Fruit fly (Drosophila melanogaster): ENCODE results near the gene rho-5.

Gene rho-5

DNA sequence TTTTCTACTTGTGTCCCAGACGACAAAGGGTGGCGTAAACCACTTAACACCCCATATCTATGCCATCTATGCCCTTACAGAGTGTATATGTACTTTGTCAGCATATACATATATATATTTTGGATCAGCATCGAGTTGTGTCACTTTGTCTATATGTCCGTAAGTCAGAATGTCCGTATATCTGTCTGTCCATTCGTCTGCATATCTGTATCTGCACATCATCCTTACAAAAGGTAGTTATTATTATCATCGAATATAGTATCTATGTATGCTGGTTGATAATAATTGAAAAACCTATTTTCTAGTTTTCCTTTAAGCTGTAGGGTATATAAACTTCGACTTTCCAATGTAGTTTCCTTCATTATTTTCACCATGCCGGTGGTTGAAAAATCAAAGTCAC lies 22.6 kb downstream of the rho-5 start:
- TF ChIP-seq CG8478 (optimal IDR thresholded peaks at IDR 0.05) = no peak
- TF ChIP-seq CTCF (optimal IDR thresholded peaks at IDR 0.05) = no peak

DNA sequence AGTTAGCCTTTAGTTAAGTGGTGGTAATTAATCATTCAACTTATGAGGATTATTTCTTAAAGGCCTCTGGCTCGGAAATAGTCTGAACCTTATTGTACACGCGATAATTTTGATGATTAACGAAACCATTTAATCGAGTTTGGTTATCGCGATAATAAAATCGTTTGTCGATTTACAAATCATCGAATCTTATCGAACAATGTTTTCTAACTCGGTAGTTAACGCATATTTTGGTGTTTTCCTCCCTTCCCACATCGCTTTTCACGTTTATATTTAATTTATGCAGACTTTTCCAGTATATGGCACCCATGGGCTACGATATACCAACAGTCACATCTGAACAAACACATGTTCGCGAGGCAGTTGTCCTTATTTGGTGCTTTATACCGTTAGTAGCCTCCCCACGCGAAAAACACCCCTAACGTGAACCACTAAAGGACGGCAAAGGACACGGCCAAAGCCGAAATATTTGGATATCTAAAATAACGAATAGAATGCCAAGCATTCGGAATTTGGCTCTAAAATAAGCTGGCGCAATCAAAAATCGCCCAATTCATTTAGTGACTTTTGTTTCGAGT lies 29.6 kb downstream of the rho-5 start, which contains the start of gene Frmd5:
Gene Frmd5 (plus strand): TSS at position 414 of the 578 bp plus-strand sequence.
- TF ChIP-seq CG8478 (optimal IDR thresholded peaks at IDR 0.05) (no peak), CTCF (optimal IDR thresholded peaks at IDR 0.05) (no peak)

DNA sequence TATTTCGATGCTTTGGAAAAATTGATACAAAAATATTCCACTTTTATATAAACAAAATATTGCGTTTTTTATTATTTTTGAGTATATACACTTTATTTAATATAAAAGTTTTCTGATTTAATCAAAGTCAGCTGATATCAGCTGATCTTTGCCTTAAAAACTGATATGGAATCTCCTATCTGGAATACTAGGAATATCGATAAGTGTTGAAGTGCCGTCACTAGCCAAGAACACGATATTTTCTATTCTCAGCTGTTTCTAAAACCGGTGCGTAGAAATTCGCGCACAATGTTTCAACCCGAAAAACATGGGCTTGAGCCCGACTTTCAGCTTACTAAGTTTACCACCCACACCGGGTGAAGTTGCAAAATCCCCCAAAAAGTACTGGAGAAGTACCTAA lies 31.2 kb downstream of the rho-5 start, which contains the start of gene Sps2:
Gene Sps2 (plus strand): TSS at position 124 of the 400 bp plus-strand sequence.
- no peak for TF ChIP-seq CTCF (optimal IDR thresholded peaks at IDR 0.05)
- TF ChIP-seq CG8478 (optimal IDR thresholded peaks at IDR 0.05) = no peak

DNA sequence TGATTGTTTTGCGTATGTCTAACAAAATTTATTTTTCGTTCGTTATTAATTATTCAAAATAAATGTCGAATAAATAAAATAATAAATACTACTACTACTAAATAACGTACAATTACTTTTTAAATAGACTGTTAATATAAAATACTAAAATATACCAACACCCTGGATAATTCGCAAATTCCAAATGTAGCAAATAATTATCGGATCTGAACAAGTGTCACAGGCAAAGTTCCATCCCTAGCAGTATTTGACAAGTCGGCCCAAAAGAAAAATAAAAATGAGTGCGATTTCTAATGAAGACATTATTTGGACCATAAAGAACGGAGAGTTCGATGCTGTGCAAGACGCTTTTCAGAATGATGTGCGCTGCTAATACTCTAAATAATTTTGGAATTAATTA lies 32.3 kb downstream of the rho-5 start, which contains the start of gene CG31715:
Gene CG31715 (plus strand): TSS at position 212 of the 400 bp plus-strand sequence.
- no peak for TF ChIP-seq CTCF (optimal IDR thresholded peaks at IDR 0.05)
- no peak for TF ChIP-seq CG8478 (optimal IDR thresholded peaks at IDR 0.05)

DNA sequence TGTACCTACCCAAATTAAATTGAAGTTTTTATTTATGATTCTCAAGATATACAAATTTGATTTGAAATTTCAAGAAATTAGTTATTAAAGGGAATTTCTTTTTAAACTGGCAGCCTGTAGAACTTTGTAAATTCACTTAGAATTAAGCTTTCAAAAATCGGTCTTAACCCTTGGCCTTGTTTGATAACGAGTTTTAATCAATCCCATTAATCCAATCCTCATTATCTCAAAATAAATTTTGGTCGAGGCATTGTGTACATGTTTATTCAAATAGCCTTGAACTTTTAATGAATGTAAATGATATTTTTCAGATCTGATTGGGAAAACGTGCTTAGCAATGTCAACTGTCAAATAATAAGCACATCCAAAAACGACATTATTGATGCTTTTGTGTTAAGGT lies 33.9 kb downstream of the rho-5 start:
- TF ChIP-seq CTCF (optimal IDR thresholded peaks at IDR 0.05) (no peak), CG8478 (optimal IDR thresholded peaks at IDR 0.05) (no peak)

DNA sequence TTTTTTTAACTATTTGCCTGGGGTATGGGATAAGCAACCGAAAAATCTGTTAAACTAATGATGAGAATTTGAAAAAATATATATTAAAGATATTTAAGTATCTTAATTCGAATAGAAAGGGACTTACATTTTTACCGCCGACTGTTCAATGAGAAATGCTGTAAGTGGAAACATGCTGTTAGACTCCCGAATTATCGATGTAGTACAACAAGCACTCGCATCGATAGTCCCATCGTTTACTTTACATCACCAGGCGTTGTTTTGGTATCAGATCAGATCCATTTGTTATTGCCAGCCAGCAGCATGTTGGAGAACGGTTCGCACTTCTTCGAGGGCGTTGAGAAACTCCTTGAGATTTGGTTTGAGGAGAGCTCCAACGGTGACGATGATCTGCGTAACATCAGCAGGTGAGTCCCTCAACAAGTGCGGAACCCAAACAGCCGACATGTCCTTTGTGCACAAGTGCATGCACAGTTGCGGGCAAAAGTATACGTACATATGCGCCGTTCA lies 34.4 kb downstream of the rho-5 start, which contains the start of gene SamDC:
Gene SamDC (plus strand): TSS at position 246 of the 510 bp plus-strand sequence.
- TF ChIP-seq CTCF (optimal IDR thresholded peaks at IDR 0.05) (peak in 1 of 2 experiments; percentile 15), CG8478 (optimal IDR thresholded peaks at IDR 0.05) (no peak)

DNA sequence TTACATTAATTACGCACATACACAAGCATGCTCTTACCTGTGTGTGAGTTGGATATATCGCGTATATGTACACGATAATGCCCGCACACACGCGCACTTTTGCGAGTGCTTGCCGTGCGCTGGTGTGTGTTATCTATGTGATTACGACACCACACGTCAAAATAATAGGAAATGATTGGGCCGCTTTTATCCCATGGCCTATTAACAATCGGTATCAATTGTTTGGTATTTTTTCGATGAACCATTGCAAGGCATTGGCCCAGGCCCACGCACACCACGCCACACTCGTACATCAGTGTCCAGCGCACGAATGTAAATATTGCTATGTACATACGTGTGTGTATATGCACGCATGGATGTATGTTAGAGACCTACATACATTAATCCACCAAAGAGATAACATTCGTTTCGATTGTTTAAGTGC lies 38.8 kb downstream of the rho-5 start:
- TF ChIP-seq CG8478 (optimal IDR thresholded peaks at IDR 0.05) (no peak), CTCF (optimal IDR thresholded peaks at IDR 0.05) (no peak)

DNA sequence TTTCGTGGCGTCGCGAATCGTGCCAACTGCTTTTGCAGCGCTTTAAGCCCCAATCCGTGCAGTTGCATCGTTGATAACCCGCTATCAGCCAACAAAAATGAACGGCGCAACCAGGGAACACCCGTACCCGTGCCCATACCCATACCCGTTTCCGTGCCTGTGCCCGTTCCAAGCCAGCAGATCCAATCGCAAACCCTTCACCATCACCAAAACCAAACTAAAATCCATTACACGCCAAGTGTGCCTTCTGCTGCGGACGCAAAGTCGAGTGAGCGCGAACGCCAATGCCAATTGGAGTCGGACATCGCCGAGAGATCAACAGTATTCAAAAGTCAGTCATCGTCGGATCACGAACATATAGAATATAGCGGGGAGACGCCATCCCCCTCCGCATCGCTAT lies 39.5 kb downstream of the rho-5 start:
- TF ChIP-seq CTCF (optimal IDR thresholded peaks at IDR 0.05) (no peak), CG8478 (optimal IDR thresholded peaks at IDR 0.05) (no peak)

DNA sequence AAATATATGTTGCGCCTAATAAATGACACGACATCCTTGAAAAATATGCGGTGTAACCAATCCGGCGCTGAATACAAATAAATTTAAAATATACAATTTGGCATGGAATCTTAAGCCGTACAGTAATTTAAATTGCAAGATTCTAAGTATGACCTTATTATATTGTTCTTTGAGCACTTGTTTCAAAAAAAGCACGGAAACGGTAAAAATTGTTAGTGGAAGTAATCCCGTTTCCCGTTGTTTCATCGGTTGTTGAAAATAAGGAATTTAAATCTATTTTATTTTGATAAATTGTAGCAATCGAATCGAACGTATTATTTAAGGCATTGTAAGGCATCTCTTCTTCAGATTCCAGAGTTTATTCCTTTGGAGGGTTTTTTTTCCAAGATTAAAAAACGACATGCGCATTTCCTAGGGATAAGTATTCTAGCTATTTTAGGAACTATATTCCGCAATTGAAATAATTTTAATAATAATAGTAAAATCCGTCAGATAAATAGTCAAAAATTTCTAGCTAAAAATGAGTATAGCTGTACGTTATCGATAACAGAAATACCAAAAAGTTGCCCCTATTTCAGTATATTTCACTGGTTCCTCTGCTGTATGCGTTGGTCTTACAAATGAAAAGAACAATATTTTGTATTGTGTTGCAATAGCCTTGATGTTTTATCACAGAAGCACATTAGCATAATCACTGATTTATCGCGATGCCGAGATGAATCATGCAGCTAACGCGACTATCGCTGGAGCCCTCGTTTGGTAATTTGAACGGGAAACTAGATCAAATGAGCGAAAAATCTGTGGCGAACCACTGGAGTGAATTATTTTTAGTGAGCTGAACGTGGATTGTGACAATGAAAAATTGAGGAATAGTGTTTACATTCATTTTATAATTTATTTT lies 40.4 kb downstream of the rho-5 start, which contains the start of gene GATAd:
Gene GATAd (plus strand): TSS at position 644 of the 901 bp plus-strand sequence.
- TF ChIP-seq CTCF (optimal IDR thresholded peaks at IDR 0.05) (peak in 1 of 2 experiments; percentile 1), CG8478 (optimal IDR thresholded peaks at IDR 0.05) (no peak)

DNA sequence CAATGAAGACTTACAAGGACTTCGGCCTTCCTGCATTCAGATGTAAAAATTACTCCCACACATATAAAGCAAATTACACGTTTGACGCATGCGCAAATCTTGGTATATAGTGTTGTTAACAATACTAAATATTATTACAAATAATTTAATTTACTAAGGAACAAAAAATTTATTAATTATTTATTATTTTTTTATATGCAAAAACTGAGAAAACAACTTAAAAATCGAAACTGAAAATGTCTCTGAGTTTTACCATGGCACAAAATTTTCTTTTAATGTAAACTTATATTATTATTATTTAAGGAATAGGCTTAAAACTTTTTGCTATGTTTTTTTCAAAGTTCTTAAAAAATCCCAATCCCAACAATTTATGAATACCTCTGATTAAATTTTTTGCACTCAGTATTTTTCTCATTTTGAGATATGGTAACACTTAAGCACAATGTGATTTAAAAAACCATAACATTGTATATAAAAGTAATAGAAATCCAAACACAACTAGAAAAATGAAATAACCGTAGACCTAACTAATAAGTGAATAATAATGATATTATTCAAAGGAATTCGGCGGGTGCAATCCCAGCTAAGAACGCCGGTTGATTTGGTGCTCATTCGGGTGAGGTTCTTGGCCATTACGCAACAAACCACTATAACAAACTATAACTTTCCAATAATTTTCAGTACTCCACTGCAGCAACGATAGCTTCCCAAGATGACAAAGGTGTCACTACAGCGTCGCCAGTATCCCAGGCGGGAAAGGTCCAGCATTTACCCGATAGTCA lies 42.4 kb downstream of the rho-5 start, which contains the start of the genes Schip1 and Cox10:
Gene Schip1 (minus strand): TSS at position 51 of the 782 bp plus-strand sequence.
Gene Cox10 (plus strand): TSS at position 406 of the 782 bp plus-strand sequence.
- no peak for TF ChIP-seq CTCF (optimal IDR thresholded peaks at IDR 0.05)
- TF ChIP-seq CG8478 (optimal IDR thresholded peaks at IDR 0.05) = no peak

DNA sequence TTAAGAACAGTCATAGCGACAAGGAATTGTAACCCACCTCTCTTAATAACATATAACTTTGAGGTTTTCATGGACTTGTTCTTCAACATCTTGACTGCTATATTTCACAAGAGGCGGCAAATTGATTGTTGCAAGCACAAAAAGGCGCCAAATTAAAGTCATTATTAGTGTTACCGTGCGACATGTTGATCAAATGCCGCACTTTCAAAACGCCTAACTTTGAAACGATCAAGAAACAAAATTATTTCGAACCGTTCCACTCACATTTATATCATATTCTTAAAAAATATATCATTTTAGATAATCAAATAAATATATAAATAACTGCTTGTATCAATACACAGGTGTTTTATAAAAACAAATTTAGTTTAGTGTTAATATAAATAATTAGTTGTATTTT lies 45.9 kb downstream of the rho-5 start, which contains the start of gene RnrL:
Gene RnrL (minus strand): TSS at position 154 of the 400 bp plus-strand sequence.
- TF ChIP-seq CG8478 (optimal IDR thresholded peaks at IDR 0.05) (no peak), CTCF (optimal IDR thresholded peaks at IDR 0.05) (no peak)

DNA sequence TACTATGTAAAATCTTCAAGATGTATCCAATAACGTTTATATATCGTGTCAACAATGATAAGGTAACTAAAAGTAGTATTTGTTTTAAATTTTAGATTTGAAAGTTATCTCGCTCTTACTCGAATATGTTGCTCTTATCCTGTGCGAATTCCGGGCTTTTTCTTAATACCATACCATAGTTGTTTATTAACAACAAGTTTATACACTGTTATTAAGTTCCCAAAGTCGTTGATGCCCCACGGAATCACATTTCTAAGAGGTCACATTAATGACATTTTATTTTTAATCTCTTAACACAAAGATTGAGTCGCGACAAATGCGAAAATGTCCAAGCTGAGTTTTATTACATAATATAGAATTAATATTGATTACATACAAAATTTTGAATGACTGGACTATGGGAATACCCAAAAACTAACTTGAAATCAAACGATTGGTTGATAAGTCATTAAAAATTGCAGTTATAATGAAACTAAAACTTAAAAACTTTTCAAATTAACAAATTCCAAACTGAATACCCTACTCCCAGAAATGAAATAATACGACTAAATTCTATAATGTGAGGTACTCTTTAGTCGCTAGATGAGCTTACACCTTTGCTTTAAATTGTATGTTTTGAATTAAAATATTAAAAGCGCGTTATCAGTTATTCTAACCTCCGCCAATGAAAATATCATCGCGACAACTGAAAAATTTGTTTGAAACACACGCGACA lies 50.8 kb downstream of the rho-5 start, which contains the start of gene CG5381:
Gene CG5381 (minus strand): TSS at position 330 of the 715 bp plus-strand sequence.
- no peak for TF ChIP-seq CG8478 (optimal IDR thresholded peaks at IDR 0.05)
- no peak for TF ChIP-seq CTCF (optimal IDR thresholded peaks at IDR 0.05)

DNA sequence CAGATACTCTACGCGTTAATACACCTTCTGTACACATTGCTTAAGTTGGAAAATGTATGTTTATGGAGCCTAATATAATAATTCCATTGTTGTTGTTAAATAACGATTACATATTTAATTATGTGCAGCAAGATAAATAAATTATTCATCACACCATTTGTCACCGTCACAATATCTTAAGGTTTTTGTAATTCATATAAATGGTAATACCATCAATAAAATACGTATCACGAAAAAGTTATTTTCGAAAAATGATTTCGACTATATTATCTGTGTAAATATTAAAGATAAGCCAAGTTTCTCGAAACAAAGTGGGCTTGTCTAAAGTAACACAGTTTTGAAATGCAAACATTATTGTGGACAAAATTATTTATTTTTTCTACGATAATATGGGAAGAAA lies 51.5 kb downstream of the rho-5 start, which contains the start of gene CG4995:
Gene CG4995 (plus strand): TSS at position 301 of the 400 bp plus-strand sequence.
- TF ChIP-seq CTCF (optimal IDR thresholded peaks at IDR 0.05) = no peak
- TF ChIP-seq CG8478 (optimal IDR thresholded peaks at IDR 0.05) = no peak

DNA sequence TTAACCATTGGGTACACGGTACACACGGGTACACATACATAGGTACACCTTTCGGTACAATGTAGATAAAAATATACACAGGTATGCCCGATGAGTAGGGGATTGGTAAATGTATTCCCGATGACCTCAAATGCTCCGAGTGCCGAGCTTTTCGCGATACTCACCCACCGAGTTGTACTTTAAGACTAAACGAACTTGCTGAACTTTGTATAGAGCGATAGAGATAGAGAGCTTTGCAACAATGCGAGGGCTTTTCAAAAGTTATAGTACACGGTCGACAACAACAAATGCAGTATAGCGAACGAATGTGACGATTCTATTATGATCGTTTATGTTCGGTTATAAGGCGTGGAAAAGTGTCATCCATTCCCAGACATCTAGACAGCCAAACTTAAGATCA lies 52.1 kb downstream of the rho-5 start:
- TF ChIP-seq CTCF (optimal IDR thresholded peaks at IDR 0.05) (no peak), CG8478 (optimal IDR thresholded peaks at IDR 0.05) (no peak)

Measured in S2 (cell line).